Fruit fly (Drosophila melanogaster) Kc167 (cell line): ENCODE results near the gene trc.

Experiments used
- Myc ChIP-seq: fragments of >200 bp; optimal IDR thresholded peaks from 2 replicates; lab custom pipeline; 2017; ENCODE audit warnings: missing external identifiers
- Sin3A ChIP-seq: fragments of >200 bp; optimal IDR thresholded peaks from 2 replicates; lab custom pipeline; 2018; ENCODE audit warnings: missing external identifiers
- h ChIP-seq: fragments of >200 bp; optimal IDR thresholded peaks from 3 replicates; lab custom pipeline; 2018; ENCODE audit warnings: missing external identifiers
- insv ChIP-seq: fragments of >200 bp; optimal IDR thresholded peaks from 3 replicates; lab custom pipeline; 2018; ENCODE audit warnings: missing external identifiers
- psq ChIP-seq: fragments of >200 bp; optimal IDR thresholded peaks from 2 replicates; lab custom pipeline; 2017; ENCODE audit warnings: missing external identifiers
- ttk ChIP-seq: sonication (Bioruptor generic); optimal IDR thresholded peaks from 2 replicates; lab custom pipeline; 2017; ENCODE audit warnings: missing external identifiers

Gene trc

DNA sequence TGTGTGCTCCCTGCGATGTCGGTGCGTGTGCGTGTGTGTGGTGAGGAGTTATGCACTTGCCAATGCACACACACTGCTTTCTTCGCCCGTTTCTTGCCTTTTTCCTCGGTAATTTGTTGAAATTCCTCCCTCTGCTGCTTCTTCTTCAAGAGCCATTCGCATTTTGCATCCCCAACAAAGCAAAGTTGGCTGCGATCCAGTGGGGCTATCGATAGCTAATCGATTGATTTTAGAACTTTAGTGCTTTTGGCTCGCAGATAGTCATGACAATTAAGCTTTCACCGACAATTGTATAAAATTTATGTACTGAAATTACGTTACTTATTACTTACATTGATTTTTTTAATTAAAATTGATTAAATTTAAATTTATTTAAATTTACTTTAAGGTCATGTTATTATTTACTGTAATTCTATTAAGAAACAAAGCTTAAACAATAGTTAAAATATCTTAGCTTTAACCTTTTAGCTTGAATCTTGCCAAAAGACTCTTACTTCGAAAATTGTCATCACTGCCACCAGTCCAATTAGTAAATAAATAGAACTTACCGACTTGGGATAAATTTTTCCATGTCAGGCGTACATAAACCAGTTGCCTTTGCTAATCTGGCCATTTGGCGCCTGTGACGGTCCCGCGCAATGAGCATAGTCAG, at the start of gene trc, which contains the start of gene CG32221:
Gene trc, minus strand, starts transcription at position 162 of the 652 bp plus-strand sequence.
Gene CG32221, plus strand, starts transcription at position 528 of the 652 bp plus-strand sequence.
- no peak for TF ChIP-seq ttk (lab: Kevin White, UChicago)
- TF ChIP-seq Sin3A (lab: Kevin White, UChicago), result no peak
- TF ChIP-seq psq (lab: Kevin White, UChicago), result no peak
- no peak for TF ChIP-seq h (lab: Kevin White, UChicago)
- no peak for TF ChIP-seq insv (lab: Kevin White, UChicago)
- no peak for TF ChIP-seq Myc (lab: Kevin White, UChicago)

DNA sequence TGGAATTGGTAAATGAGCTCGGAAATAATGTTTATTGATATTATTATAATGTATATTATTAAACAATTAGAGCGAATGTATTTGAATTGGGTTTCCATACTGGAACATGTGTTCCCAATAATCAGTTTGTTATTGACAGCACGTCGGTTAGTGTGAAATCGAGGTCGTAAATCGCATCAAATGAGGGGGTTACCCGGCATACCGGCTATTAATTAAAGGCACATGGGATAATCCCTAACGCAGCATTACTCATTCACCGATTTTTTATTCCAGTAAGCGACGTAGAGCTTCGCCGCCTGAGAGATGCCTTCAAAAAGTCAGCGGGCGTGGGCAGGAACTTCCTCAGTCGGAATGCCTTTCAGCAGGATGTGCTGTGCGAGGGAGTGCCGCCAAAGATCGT, 39.4 kb upstream of the trc start:
- TF ChIP-seq ttk (lab: Kevin White, UChicago), result no peak
- no peak for TF ChIP-seq h (lab: Kevin White, UChicago)
- no peak for TF ChIP-seq psq (lab: Kevin White, UChicago)
- no peak for TF ChIP-seq Myc (lab: Kevin White, UChicago)
- no peak for TF ChIP-seq insv (lab: Kevin White, UChicago)
- no peak for TF ChIP-seq Sin3A (lab: Kevin White, UChicago)

DNA sequence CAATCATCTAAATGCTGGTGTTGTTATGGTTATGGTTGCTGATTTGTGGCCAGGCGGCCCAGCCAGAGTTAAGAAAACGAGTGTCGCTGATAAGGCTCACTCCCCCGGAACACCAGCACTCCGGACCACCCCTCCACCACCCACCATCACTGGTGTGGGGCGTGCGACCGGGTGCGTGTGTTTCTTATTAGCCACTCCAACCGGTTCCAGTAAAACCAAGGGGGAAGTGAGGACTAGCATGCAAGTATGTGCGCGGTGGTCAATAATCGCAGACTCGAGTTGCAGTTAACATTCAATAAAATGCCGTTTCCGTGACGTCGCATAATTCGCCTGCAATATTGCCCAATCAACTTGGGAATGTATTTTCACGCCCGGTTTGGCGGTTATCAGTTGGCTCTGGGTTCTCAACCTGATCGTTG, 38.4 kb upstream of the trc start:
- TF ChIP-seq Myc (lab: Kevin White, UChicago), result no peak
- no peak for TF ChIP-seq insv (lab: Kevin White, UChicago)
- TF ChIP-seq h (lab: Kevin White, UChicago), result no peak
- no peak for TF ChIP-seq ttk (lab: Kevin White, UChicago)
- no peak for TF ChIP-seq Sin3A (lab: Kevin White, UChicago)
- no peak for TF ChIP-seq psq (lab: Kevin White, UChicago)

DNA sequence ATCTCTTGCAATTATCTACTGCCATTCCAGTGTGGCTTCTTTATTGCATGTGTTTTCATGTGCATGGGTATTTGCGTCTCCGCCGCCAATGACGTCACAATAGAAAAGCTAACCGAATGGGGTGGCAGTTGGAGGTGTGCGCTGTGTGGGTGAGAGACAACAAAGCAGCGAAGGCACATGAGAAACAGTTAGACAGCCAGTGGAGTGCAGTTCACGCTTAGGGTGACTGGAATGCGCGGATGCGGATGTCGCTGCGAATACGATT, 37.5 kb upstream of the trc start:
- TF ChIP-seq insv (lab: Kevin White, UChicago) (no peak), Myc (lab: Kevin White, UChicago) (no peak), Sin3A (lab: Kevin White, UChicago) (no peak), psq (lab: Kevin White, UChicago) (no peak), h (lab: Kevin White, UChicago) (no peak), ttk (lab: Kevin White, UChicago) (no peak)

DNA sequence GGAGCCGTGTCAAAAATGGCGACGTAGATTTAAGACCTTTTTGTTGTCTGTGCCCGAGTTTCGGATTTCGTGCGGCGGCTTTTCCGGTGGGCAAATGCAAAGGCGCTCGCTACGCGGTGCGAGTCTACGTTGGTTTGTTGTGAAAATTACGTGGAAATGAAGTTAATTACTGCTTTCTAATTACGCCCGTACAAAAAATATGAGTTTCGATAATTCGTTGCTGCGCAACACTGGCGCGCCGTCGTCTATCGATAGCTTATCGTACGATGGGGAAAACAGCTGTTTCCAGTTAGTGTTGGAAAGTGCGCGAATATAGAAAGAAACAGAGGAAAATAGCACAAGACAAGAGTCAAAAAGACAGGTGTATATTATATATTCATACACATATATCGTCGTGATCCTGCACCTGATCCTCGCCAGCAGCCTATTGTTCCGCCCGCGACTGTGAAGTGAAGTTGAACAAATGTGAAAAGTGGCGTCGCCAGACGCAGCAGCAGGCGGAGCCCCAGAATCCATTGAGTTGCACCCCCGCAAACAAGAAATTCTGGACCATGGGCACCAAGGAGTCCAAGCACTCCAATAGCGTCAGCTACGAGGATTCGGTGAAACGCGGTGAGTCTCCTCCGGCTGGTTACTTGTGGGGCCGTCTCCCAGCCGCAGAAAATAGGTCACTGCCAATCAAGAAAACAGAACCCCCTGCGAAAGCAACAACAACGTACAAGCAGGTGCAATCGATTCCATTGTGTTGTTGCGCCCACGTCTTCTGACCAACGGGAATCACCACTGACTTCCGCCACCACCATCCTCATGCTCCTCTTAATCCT, 37.0 kb upstream of the trc start, which contains the start of the genes Rab8 and Usp32:
Gene Rab8, minus strand, starts transcription at position 236 of the 824 bp plus-strand sequence.
Gene Usp32, plus strand, starts transcription at position 297 of the 824 bp plus-strand sequence.
- no peak for TF ChIP-seq psq (lab: Kevin White, UChicago)
- TF ChIP-seq Myc (lab: Kevin White, UChicago), result no peak
- TF ChIP-seq insv (lab: Kevin White, UChicago), result no peak
- TF ChIP-seq Sin3A (lab: Kevin White, UChicago), result no peak
- TF ChIP-seq h (lab: Kevin White, UChicago), result no peak
- no peak for TF ChIP-seq ttk (lab: Kevin White, UChicago)

DNA sequence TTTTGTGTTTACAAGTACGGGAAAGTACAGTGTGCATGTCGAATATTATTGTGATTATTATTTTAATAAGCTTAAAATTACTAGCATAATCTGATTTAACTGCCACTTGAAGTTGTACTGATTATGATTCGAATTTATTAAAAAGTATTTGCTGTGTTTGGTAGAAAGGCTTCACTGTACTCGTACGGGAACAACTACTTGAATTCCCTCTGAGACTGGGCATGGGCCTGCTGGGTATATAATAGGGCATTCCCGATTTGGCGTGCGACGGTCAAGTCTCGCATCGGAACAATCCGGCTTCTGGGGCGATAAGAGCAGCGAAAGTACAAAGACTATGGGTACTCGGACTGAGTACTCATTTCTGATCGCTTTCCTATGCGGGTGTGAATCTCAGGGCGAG, 35.6 kb upstream of the trc start:
- TF ChIP-seq h (lab: Kevin White, UChicago), result no peak
- TF ChIP-seq insv (lab: Kevin White, UChicago), result no peak
- TF ChIP-seq ttk (lab: Kevin White, UChicago), result no peak

DNA sequence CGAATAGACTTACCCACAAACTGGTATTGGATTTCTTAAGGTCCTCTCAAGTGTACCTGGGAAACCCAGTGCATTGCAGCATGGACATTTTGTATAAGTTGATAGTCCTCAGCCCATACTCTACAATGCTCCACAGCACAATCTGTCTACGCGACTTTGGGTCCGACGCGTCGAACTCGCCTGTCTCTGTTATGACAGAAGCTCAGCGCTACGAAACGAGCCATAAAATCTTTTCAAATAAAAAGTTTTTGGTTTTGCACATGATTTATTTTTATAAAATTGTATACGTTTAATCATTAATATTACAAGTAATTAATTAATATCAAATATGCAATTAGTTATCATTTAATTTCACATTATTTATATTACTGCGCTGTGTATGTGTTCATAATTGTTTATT, 33.1 kb upstream of the trc start:
- TF ChIP-seq psq (lab: Kevin White, UChicago) (no peak), h (lab: Kevin White, UChicago) (no peak), ttk (lab: Kevin White, UChicago) (no peak), insv (lab: Kevin White, UChicago) (no peak), Sin3A (lab: Kevin White, UChicago) (no peak), Myc (lab: Kevin White, UChicago) (no peak)

DNA sequence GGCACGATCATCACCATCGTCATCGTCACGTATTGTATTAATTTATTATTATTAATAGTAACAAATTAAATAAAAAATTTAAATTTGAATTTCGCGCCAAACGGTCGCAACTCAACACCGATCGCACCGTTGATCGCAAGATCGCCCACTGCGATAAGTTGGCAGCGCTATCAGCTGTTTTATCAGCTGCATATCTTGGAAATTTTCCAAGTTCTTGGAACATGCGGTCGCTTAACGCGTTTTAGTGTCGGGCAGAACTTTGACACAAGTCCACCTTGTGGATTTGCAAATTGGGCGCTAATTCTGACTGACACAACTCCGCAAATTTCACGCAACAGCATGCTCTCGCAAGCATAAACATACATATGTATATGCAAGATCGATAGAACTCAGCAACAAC, 27.1 kb upstream of the trc start:
- TF ChIP-seq insv (lab: Kevin White, UChicago), result no peak

DNA sequence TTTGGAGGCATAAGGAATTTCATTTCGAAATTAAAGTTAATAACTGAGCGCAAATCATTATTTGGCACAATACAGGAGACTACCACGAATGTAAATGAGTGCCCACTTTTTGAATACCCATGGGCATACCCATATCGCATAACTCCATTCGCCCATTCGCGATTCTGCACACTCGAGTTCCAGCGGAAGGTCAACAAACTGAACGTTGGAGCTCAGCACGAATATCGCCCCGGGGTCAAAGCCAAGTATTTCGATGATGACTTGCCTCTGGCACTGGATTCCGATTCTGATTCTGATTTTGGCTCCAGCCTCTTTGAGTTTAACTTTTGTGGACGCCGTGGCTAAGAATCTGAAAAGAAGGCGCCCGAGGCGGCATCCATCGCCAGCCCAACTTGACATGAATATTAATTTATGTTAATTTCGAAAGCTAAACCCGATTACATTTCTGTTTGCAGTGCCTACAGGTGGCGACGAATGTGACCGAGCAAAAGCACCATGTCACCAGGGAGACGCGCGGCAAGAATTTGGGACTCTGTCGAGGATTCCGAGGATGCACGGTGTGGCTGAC, 23.9 kb upstream of the trc start:
- TF ChIP-seq psq (lab: Kevin White, UChicago) (no peak), ttk (lab: Kevin White, UChicago) (no peak), h (lab: Kevin White, UChicago) (no peak), insv (lab: Kevin White, UChicago) (no peak), Myc (lab: Kevin White, UChicago) (no peak), Sin3A (lab: Kevin White, UChicago) (no peak)

DNA sequence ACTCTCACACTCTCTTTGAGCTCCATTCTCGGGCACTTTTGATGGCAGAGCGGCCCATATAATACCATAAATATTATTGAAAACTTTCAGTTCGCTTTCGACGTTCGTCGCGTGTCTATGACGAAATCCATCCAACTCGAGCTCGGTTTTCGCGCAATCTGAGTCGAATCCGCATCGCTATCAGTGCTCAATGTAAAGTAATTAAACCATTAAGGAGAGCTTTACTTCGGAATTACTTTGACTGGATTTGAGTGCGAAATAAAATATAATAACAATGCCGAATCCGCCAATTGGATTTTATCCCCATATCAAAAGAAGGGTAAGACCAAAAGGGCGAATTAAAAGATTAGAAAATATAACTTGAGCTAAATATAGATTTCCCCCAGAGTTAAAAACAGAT, 14.0 kb upstream of the trc start:
- no peak for TF ChIP-seq Sin3A (lab: Kevin White, UChicago)
- TF ChIP-seq psq (lab: Kevin White, UChicago), result no peak
- TF ChIP-seq h (lab: Kevin White, UChicago), result no peak
- TF ChIP-seq insv (lab: Kevin White, UChicago), result no peak
- no peak for TF ChIP-seq Myc (lab: Kevin White, UChicago)
- TF ChIP-seq ttk (lab: Kevin White, UChicago), result no peak

DNA sequence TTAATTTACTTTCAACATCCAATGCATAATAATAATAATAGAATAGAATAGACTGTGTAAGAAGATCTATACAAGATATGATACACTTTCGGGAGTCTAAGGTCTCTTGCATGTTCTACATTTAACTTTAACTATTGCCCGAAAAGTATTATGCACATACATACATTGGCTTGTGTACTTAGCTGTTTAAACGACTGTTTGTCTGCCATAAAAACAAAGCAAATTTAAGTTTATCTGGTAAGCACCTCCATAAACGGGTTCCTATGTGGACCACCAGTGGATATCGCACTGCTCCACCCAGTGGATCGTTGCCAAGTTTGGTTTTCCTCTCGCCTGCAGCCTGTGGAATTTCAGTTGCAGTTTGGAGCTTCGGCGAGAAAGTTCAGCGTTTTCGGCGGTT, 12.9 kb upstream of the trc start:
- TF ChIP-seq Sin3A (lab: Kevin White, UChicago) (no peak), psq (lab: Kevin White, UChicago) (no peak), insv (lab: Kevin White, UChicago) (no peak), ttk (lab: Kevin White, UChicago) (no peak), Myc (lab: Kevin White, UChicago) (no peak), h (lab: Kevin White, UChicago) (no peak)
